Worm (Caenorhabditis elegans) whole organism, L4 larva: Measurements from ENCODE around the gene W03H9.2.

ENCODE experiments used
- F37D6.2 ChIP-seq: sonication (generic microtip); optimal IDR thresholded peaks from 2 replicates; lab custom pipeline; 2016; ENCODE audit warnings: mild to moderate bottlenecking, missing genetic modification characterization, missing compliant biosample characterization
- Y105C5A.15 ChIP-seq: fragments of 200-800 bp; sonication (Bioruptor generic); IDR thresholded peaks from 2 replicates; pipeline ENCODE4 v1.3.6; 2022; ENCODE audit warnings: missing genetic modification characterization, missing compliant biosample characterization
- Y48G9A.11 ChIP-seq: fragments of 200-800 bp; sonication (Bioruptor generic); IDR thresholded peaks from 2 replicates; pipeline ENCODE4 v1.3.6; 2022; ENCODE audit warnings: missing genetic modification reagents, missing genetic modification characterization, missing compliant biosample characterization
- Y75B8A.6 ChIP-seq: fragments of 200-800 bp; sonication (Bioruptor generic); IDR thresholded peaks from 2 replicates; pipeline ENCODE4 v1.3.6; 2022; ENCODE audit warnings: missing genetic modification reagents, missing genetic modification characterization, missing compliant biosample characterization
- aha-1 ChIP-seq: fragments of 150-350 bp; peaks from one replicate; lab custom pipeline; 2014; ENCODE audit warnings: missing biosample characterization, missing genetic modification characterization
- aly-2 ChIP-seq: sonication (generic microtip); optimal IDR thresholded peaks from 2 replicates; lab custom pipeline; 2018; ENCODE audit warnings: missing biosample characterization, missing genetic modification characterization
- ama-1 ChIP-seq: fragments of 150-350 bp; optimal IDR thresholded peaks from 2 replicates; lab custom pipeline; 2014; ENCODE audit warnings: inconsistent platforms, mixed read lengths
- arid-1 ChIP-seq: fragments of 200-800 bp; sonication (Bioruptor generic); conservative IDR thresholded peaks from 2 replicates; pipeline ENCODE4 v1.3.6; 2022; ENCODE audit warnings: missing genetic modification reagents, missing genetic modification characterization, missing compliant biosample characterization
- ceh-20 ChIP-seq: fragments of 200-800 bp; sonication (Bioruptor generic); IDR thresholded peaks from 2 replicates; pipeline ENCODE4 v1.3.6; 2022; ENCODE audit warnings: missing genetic modification reagents, missing genetic modification characterization, missing compliant biosample characterization
- ceh-32 ChIP-seq: sonication (generic microtip); optimal IDR thresholded peaks from 2 replicates; lab custom pipeline; 2016; ENCODE audit warnings: mild to moderate bottlenecking, missing genetic modification characterization, missing compliant biosample characterization; ENCODE audit not compliant: poor library complexity
- ceh-62 ChIP-seq: sonication (generic microtip); optimal IDR thresholded peaks from 2 replicates; lab custom pipeline; 2017; ENCODE audit warnings: missing biosample characterization, missing genetic modification characterization
- ces-1 ChIP-seq: fragments of 150-350 bp; sonication (generic microtip); optimal IDR thresholded peaks from 4 replicates; lab custom pipeline; 2014; ENCODE audit warnings: missing biosample characterization, missing genetic modification reagents, missing genetic modification characterization
- cey-2 ChIP-seq: sonication (generic microtip); optimal IDR thresholded peaks from 3 replicates; lab custom pipeline; 2017; ENCODE audit warnings: missing genetic modification characterization, mild to moderate bottlenecking, missing compliant biosample characterization, antibody characterized with exemption, borderline replicate concordance; ENCODE audit not compliant: insufficient read depth
- daf-16 ChIP-seq, 3 experiments: sonication (generic microtip); optimal IDR thresholded peaks; 2 replicates each; lab custom pipeline; 2016 to 2017; ENCODE audit warnings: missing genetic modification characterization in 3 of 3, missing genetic modification reagents in 3 of 3, mild to moderate bottlenecking in 2 of 3, missing compliant biosample characterization in 2 of 3, missing biosample characterization in 1 of 3, moderate library complexity in 1 of 3
- dve-1 ChIP-seq: sonication (generic microtip); optimal IDR thresholded peaks from 2 replicates; lab custom pipeline; 2017; ENCODE audit warnings: antibody characterized with exemption, mild to moderate bottlenecking, missing genetic modification characterization, missing compliant biosample characterization; ENCODE audit not compliant: insufficient read depth
- egl-27 ChIP-seq: sonication (generic microtip); optimal IDR thresholded peaks from 3 replicates; lab custom pipeline; 2017; ENCODE audit warnings: missing biosample characterization, missing genetic modification reagents, missing genetic modification characterization
- fkh-10 ChIP-seq: fragments of 150-350 bp; optimal IDR thresholded peaks from 2 replicates; lab custom pipeline; 2014; ENCODE audit warnings: missing biosample characterization, missing genetic modification reagents, missing genetic modification characterization
- lim-7 ChIP-seq: fragments of 200-800 bp; sonication (Bioruptor generic); IDR thresholded peaks from 2 replicates; pipeline ENCODE4 v1.3.6; 2022; ENCODE audit warnings: missing genetic modification characterization, missing compliant biosample characterization
- lin-29 ChIP-seq: fragments of 200-800 bp; sonication (Bioruptor generic); IDR thresholded peaks from 2 replicates; pipeline ENCODE4 v1.3.6; 2022; ENCODE audit warnings: missing genetic modification reagents, missing genetic modification characterization, missing compliant biosample characterization
- lin-38 ChIP-seq: fragments of 200-800 bp; sonication (Bioruptor generic); IDR thresholded peaks from 2 replicates; pipeline ENCODE4 v1.3.6; 2022; ENCODE audit warnings: missing genetic modification reagents, missing genetic modification characterization, missing compliant biosample characterization
- lin-39 ChIP-seq: fragments of 150-350 bp; optimal IDR thresholded peaks from 2 replicates; lab custom pipeline; 2014; ENCODE audit warnings: missing biosample characterization, missing genetic modification reagents, missing genetic modification characterization
- madf-5 ChIP-seq, 2 experiments: fragments of 200-800 bp; sonication (Bioruptor generic); IDR thresholded peaks; 2 replicates each; pipeline ENCODE4 v1.3.6; 2022; ENCODE audit warnings: missing compliant biosample characterization in 2 of 2, missing genetic modification characterization in 2 of 2
- madf-9 ChIP-seq: fragments of 200-800 bp; sonication (Bioruptor generic); conservative IDR thresholded peaks from 2 replicates; pipeline ENCODE4 v1.3.6; 2022; ENCODE audit warnings: missing genetic modification reagents, missing genetic modification characterization, missing compliant biosample characterization
- nhr-25 ChIP-seq: sonication (generic microtip); optimal IDR thresholded peaks from 2 replicates; lab custom pipeline; 2017; ENCODE audit warnings: missing genetic modification characterization, mild to moderate bottlenecking, missing compliant biosample characterization, antibody characterized with exemption, moderate library complexity, borderline replicate concordance; ENCODE audit not compliant: insufficient read depth
- pha-4 ChIP-seq, 2 experiments: fragments of 150-350 bp in 1 of 2; fragments of 200-800 bp in 1 of 2; sonication (Bioruptor generic) in 1 of 2; IDR thresholded peaks in 1 of 2; optimal IDR thresholded peaks in 1 of 2; 2 replicates each; pipeline versions ENCODE4 v1.3.6 to Lab custom; 2014 to 2022; ENCODE audit warnings: missing genetic modification characterization in 2 of 2, missing genetic modification reagents in 2 of 2, missing biosample characterization in 1 of 2, missing compliant biosample characterization in 1 of 2
- rbr-2 ChIP-seq: sonication (generic microtip); optimal IDR thresholded peaks from 2 replicates; lab custom pipeline; 2016; ENCODE audit warnings: missing genotype, missing genetic modification characterization, missing compliant biosample characterization
- saeg-2 ChIP-seq: fragments of 200-800 bp; sonication (Bioruptor generic); IDR thresholded peaks from 2 replicates; pipeline ENCODE4 v1.3.6; 2022; ENCODE audit warnings: missing genetic modification reagents, missing genetic modification characterization, missing compliant biosample characterization
- set-16 ChIP-seq: fragments of 200-800 bp; sonication (Bioruptor generic); IDR thresholded peaks from 2 replicates; pipeline ENCODE4 v1.3.6; 2022; ENCODE audit warnings: missing genetic modification reagents, missing genetic modification characterization, missing compliant biosample characterization
- skn-1 ChIP-seq: fragments of 150-350 bp; optimal IDR thresholded peaks from 2 replicates; lab custom pipeline; 2014; ENCODE audit warnings: missing biosample characterization, missing genetic modification characterization
- snpc-1.2 ChIP-seq: fragments of 200-800 bp; sonication (Bioruptor generic); IDR thresholded peaks from 2 replicates; pipeline ENCODE4 v1.3.6; 2022; ENCODE audit warnings: missing genetic modification reagents, missing genetic modification characterization, missing compliant biosample characterization
- spr-1 ChIP-seq: sonication (generic microtip); optimal IDR thresholded peaks from 2 replicates; lab custom pipeline; 2016; ENCODE audit warnings: mild to moderate bottlenecking, missing genetic modification characterization, missing compliant biosample characterization
- unc-62 ChIP-seq, 3 experiments: fragments of 150-350 bp in 1 of 3; sonication (generic microtip); optimal IDR thresholded peaks in 2 of 3; peaks in 1 of 3; 1 replicate in 1 of 3; 2 replicates in 2 of 3; lab custom pipeline; 2014 to 2017; ENCODE audit warnings: missing biosample characterization in 3 of 3, missing genetic modification characterization in 3 of 3, missing genetic modification reagents in 3 of 3, missing genotype in 1 of 3
- vab-7 ChIP-seq: fragments of 200-800 bp; sonication (Bioruptor generic); IDR thresholded peaks from 2 replicates; pipeline ENCODE4 v1.3.6; 2022; ENCODE audit warnings: missing genetic modification reagents, missing genetic modification characterization, missing compliant biosample characterization
- zip-11 ChIP-seq: fragments of 200-800 bp; sonication (Bioruptor generic); IDR thresholded peaks from 2 replicates; pipeline ENCODE4 v1.3.6; 2022; ENCODE audit warnings: missing genetic modification characterization, missing compliant biosample characterization
- zip-2 ChIP-seq: fragments of 150-350 bp; optimal IDR thresholded peaks from 2 replicates; lab custom pipeline; 2014; ENCODE audit warnings: missing biosample characterization, missing genetic modification characterization

The W03H9.2 gene

ce11 chrII:14129191-14129590 is 14.5 kb downstream of the W03H9.2 start:
- TF ChIP-seq snpc-1.2 (no peak), lim-7 (no peak), aha-1 (tag; lab: Kevin White, UChicago) (peak; percentile 27), set-16 (GFP tag; lab: Robert Waterston, UW) (peak; percentile 65; the same call in 1 of the 2 replicates)

ce11 chrII:14126841-14127240 is 16.8 kb downstream of the W03H9.2 start, which contains the start of gene K09E4.3:
TSS of gene K09E4.3 (minus strand) at chrII:14126941.
- TF ChIP-seq fkh-10 (GFP tag; lab: Kevin White, UChicago) (no peak), set-16 (GFP tag; lab: Robert Waterston, UW) (0 out of 2 replicates have a peak, but pooled peaks have one; percentile 0), dve-1 (tag; lab: Kevin White, UChicago) (no peak), madf-5 (GFP tag; IDR thresholded peaks at IDR 0.05; lab: Robert Waterston, UW) (no peak), Y75B8A.6 (GFP tag; lab: Robert Waterston, UW) (no peak), egl-27 (tag; lab: Kevin White, UChicago) (no peak), spr-1 (tag; lab: Kevin White, UChicago) (no peak), madf-9 (GFP tag; lab: Robert Waterston, UW) (no peak), ceh-32 (no peak), rbr-2 (no peak), unc-62 (GFP tag; optimal IDR thresholded peaks at IDR 0.05 in 1 of 2; lab: Kevin White, UChicago) (peak in 1 of 2 experiments; percentile 27), unc-62 (tag; optimal IDR thresholded peaks at IDR 0.05; lab: Kevin White, UChicago) (no peak), skn-1 (tag; lab: Kevin White, UChicago) (no peak)

- TF ChIP-seq aha-1 (tag; lab: Kevin White, UChicago) (peak; percentile 45), ces-1 (GFP tag; lab: Kevin White, UChicago) (no peak), pha-4 (GFP tag; IDR thresholded peaks at IDR 0.05; lab: Robert Waterston, UW) (no peak), pha-4 (tag; optimal IDR thresholded peaks at IDR 0.05; lab: Kevin White, UChicago) (no peak), daf-16 (GFP tag; optimal IDR thresholded peaks at IDR 0.05; lab: Kevin White, UChicago) (no peak), daf-16 (tag; optimal IDR thresholded peaks at IDR 0.05; lab: Kevin White, UChicago) (no peak), Y105C5A.15 (GFP tag; lab: Robert Waterston, UW) (no peak), lin-29 (no peak), cey-2 (no peak), Y75B8A.6 (GFP tag; lab: Robert Waterston, UW) (no peak), arid-1 (no peak), vab-7 (0 out of 2 replicates have a peak, but pooled peaks have one; percentile 31), ceh-20 (peak; percentile 18; the same call in 1 of the 2 replicates), lin-38 (GFP tag; lab: Robert Waterston, UW) (no peak), lim-7 (no peak), zip-11 (GFP tag; lab: Robert Waterston, UW) (no peak)
These were observed 21.6 kb downstream of the W03H9.2 start, which contains the start of gene K09E4.4 for ce11 chrII:14122065-14122464. TSS of gene K09E4.4 (minus strand) at chrII:14122165.

- TF ChIP-seq zip-2 (tag; lab: Kevin White, UChicago) (no peak), Y48G9A.11 (no peak), Y75B8A.6 (GFP tag; lab: Robert Waterston, UW) (no peak), ama-1 (lab: Kevin White, UChicago) (no peak), F37D6.2 (tag; lab: Kevin White, UChicago) (no peak), aly-2 (no peak), lin-39 (tag; lab: Kevin White, UChicago) (no peak), nhr-25 (no peak), saeg-2 (GFP tag; lab: Robert Waterston, UW) (no peak), ceh-62 (tag; lab: Kevin White, UChicago) (no peak), zip-11 (GFP tag; lab: Robert Waterston, UW) (no peak), ces-1 (GFP tag; lab: Kevin White, UChicago) (no peak)
These were observed 25.3 kb downstream of the W03H9.2 start for ce11 chrII:14118391-14118790.
